Worm (Caenorhabditis elegans): ENCODE results near the gene egal-1.

Gene egal-1

DNA sequence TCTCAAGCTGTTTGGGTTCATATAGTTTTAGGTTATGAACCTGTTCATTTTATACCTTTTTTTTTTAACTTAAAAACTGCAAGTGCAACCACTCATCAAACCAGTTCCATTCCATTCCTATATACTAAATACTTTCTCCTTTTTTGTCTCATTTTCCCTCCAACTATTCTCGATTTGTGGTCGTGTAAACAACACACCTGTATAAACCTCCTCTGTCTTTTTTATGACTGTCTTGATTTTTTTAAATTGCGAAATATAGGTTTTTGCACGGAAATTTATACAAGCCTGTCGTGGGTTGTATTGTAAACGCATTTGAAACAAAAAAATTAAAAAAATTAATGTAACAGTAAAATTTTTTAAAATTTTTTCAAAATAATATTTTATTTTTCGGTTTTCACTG lies 8.1 kb upstream of the egal-1 start:
- TF ChIP-seq unc-62 (GFP tag; optimal IDR thresholded peaks at IDR 0.05): no peak

DNA sequence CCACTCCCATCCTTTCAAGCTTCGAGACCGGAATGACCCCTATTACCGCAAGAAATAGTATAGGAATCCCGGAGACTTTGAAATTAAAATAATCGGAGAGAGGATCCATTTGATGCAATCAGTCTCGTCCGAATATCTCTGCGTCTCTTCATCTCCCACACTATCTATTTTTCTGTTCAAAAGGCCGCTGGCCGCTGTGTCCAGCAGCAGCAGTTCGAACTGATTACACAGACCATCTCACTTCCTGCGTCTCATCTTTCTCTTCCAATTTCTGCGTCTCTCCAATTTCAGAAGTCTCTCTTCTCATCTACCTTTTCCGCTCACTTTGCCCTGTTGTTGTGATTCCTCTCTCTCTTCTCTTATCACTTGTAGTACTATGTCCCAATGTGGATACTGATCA lies 7.1 kb upstream of the egal-1 start:
- no peak for TF ChIP-seq unc-62 (GFP tag; optimal IDR thresholded peaks at IDR 0.05)

ce11 chrIV:5820056-5820799 lies 4.4 kb upstream of the egal-1 start:
- no peak for TF ChIP-seq unc-62 (GFP tag; optimal IDR thresholded peaks at IDR 0.05)

ce11 chrIV:5820953-5821352 lies 3.6 kb upstream of the egal-1 start:
- no peak for TF ChIP-seq unc-62 (GFP tag; optimal IDR thresholded peaks at IDR 0.05)

- no peak for TF ChIP-seq unc-62 (GFP tag; optimal IDR thresholded peaks at IDR 0.05)
Measured at ce11 chrIV:5821997-5822396, 2.6 kb upstream of the egal-1 start.

ce11 chrIV:5832801-5833200 lies 8.2 kb downstream of the egal-1 start:
- TF ChIP-seq unc-62 (GFP tag; optimal IDR thresholded peaks at IDR 0.05): no peak

- no peak for TF ChIP-seq unc-62 (GFP tag; optimal IDR thresholded peaks at IDR 0.05)
Measured at ce11 chrIV:5834182-5834581, 9.6 kb downstream of the egal-1 start.

DNA sequence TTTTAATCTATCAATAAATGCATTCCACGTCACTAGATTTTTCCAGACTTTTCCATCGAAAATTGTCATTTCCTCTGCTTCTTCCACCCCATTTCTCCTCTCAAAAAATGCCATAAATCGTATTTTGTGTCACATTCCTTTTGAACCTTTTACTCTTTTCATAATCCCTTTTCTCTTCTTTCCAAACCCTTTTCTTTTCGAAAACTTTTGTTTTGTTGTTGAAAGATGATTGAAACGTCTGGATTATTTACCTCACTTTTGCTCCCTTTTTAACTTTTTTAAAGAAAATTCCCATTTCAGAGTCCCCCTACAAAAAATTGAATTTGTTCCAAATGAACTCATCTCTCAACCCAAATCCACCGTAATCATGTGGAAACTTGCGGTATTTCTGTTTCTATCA lies 14.6 kb downstream of the egal-1 start, which contains the start of gene C06E7.2:
TSS of gene C06E7.2 (plus strand) at position 301 of the 400 bp plus-strand sequence.
- TF ChIP-seq unc-62 (GFP tag; optimal IDR thresholded peaks at IDR 0.05): no peak

ce11 chrIV:5842905-5843304 lies 18.3 kb downstream of the egal-1 start:
- no peak for TF ChIP-seq unc-62 (GFP tag; optimal IDR thresholded peaks at IDR 0.05)

ce11 chrIV:5846269-5846668 lies 21.7 kb downstream of the egal-1 start, which contains the start of gene sams-4:
Gene sams-4, minus strand, starts transcription at chrIV:5846369.
- TF ChIP-seq unc-62 (GFP tag; optimal IDR thresholded peaks at IDR 0.05): no peak

DNA sequence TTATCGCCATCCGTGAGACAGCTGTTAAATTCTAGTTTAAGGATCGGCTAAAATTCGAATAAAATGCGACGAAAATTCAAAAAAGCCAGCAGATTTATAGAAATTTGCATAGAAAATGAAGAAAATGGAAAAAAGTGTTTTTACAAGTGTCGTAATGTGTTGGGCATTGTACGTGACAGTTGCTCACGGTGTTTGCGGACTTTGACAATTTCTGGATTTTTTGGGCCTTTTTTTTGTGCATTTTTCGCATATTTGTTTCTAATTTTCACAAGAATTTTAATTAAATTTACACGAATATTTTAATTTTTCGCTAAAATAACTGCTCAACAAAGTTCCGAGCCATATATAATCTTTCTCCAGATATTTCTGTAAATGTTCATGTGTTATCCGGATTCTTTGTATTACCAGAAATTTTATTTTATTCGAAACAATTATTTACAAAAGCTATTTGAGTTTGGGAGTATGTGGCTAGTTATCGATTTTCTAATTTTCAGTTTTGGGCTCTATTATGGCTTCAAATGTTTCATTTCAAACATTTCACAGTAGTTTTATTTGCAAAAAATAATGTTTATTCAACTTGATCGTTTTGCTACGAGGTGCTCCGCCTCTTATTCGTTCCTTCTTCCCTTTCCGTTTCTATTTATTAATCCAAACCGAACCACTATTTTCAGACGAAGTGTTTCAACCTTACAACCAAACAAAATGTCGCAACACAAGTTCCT lies 23.6 kb downstream of the egal-1 start, which contains the start of gene sams-3:
TSS of gene sams-3 (plus strand) at position 672 of the 722 bp plus-strand sequence.
- TF ChIP-seq unc-62 (GFP tag; optimal IDR thresholded peaks at IDR 0.05): no peak

ce11 chrIV:5850765-5851377 lies 26.3 kb downstream of the egal-1 start:
- TF ChIP-seq unc-62 (GFP tag; optimal IDR thresholded peaks at IDR 0.05): no peak

ce11 chrIV:5855608-5856007 lies 31.0 kb downstream of the egal-1 start:
- no peak for TF ChIP-seq unc-62 (GFP tag; optimal IDR thresholded peaks at IDR 0.05)

DNA sequence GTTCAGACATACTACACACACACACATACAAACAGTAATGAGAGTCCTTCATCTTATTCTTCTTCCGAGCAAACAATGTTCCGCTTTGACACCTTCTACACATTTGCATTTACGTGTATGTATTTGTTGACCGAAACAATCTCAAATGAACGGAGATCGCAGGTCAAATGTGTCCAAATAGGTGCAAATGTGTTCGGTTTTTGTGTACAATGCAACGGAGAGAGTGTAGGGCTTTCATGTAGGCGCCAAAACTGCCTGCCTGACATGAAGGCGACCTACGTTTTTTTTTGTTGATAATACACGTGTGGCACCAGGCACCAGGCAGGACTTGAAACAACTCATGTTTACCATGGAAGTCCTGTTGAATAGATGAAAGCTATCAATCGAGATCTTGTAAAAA lies 32.4 kb downstream of the egal-1 start:
- no peak for TF ChIP-seq unc-62 (GFP tag; optimal IDR thresholded peaks at IDR 0.05)

- TF ChIP-seq unc-62 (GFP tag; optimal IDR thresholded peaks at IDR 0.05): no peak
Measured at ce11 chrIV:5858212-5858611, 33.6 kb downstream of the egal-1 start.

- TF ChIP-seq unc-62 (GFP tag; optimal IDR thresholded peaks at IDR 0.05): no peak
Measured at ce11 chrIV:5859876-5860275, 35.3 kb downstream of the egal-1 start, which contains the start of gene C06E7.4. Gene C06E7.4, minus strand, starts transcription at chrIV:5859976.
